Fruit fly (Drosophila melanogaster): ENCODE results near the gene Tektin-C.

- TF ChIP-seq CG8478 (optimal IDR thresholded peaks at IDR 0.05) (no peak), CTCF (optimal IDR thresholded peaks at IDR 0.05) (no peak)
These were observed 47.7 kb upstream of the Tektin-C start for dm6 chr3L:5843895-5844576.
